Fruit fly (Drosophila melanogaster): Measurements from ENCODE around the gene CG1552.

The CG1552 gene

dm6 chrX:11081834-11082233, 28.5 kb upstream of the CG1552 start:
- TF ChIP-seq Eip78C (GFP tag): peak; percentile 41
- TF ChIP-seq CG9139 (GFP tag; optimal IDR thresholded peaks at IDR 0.05): no peak
- no peak for TF ChIP-seq CG3032 (tag; optimal IDR thresholded peaks at IDR 0.05)
- no peak for TF ChIP-seq Ets21C (GFP tag; optimal IDR thresholded peaks at IDR 0.05)

DNA sequence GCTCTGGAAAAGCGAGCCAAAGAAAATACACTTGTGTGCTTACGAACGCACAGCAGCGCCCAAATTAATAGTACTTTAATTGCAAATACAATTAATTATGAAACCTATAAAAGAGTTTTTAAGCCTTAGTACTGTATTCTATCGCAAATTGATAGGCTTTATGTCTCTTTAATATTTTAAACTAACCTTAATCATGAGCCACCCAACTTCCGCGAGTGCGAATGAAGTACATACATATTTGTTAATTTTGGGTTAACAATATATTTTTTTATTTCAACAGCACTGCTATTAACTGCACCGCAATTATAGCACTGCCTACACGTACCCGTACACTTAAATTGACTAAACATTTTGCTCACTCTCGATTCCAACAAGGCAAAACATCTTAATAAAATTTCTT, 27.9 kb upstream of the CG1552 start:
- TF ChIP-seq esn (GFP tag; optimal IDR thresholded peaks at IDR 0.05) (no peak), Met (GFP tag; optimal IDR thresholded peaks at IDR 0.05) (no peak), CG34406 (GFP tag; optimal IDR thresholded peaks at IDR 0.05) (peak; percentile 32), CG6808 (GFP tag; optimal IDR thresholded peaks at IDR 0.05) (peak; percentile 32), Smox (GFP tag; optimal IDR thresholded peaks at IDR 0.05) (peak; percentile 9), net (GFP tag; optimal IDR thresholded peaks at IDR 0.05) (peak; percentile 23), OdsH (GFP tag; optimal IDR thresholded peaks at IDR 0.05) (peak; percentile 64), Sox15 (GFP tag; optimal IDR thresholded peaks at IDR 0.05) (no peak), CG32006 (GFP tag; optimal IDR thresholded peaks at IDR 0.05) (peak; percentile 71), Eip75B (GFP tag; optimal IDR thresholded peaks at IDR 0.05) (peak; percentile 25), CG31627 (GFP tag; optimal IDR thresholded peaks at IDR 0.05) (peak; percentile 14), CG6792 (GFP tag; optimal IDR thresholded peaks at IDR 0.05) (peak; percentile 40), CG11762 (GFP tag; optimal IDR thresholded peaks at IDR 0.05; ENCODE audit: insufficient read depth) (peak; percentile 30), ss (GFP tag; optimal IDR thresholded peaks at IDR 0.05) (no peak), topi (GFP tag; optimal IDR thresholded peaks at IDR 0.05) (peak; percentile 30), fkh (GFP tag; optimal IDR thresholded peaks at IDR 0.05) (no peak), Ets96B (tag; optimal IDR thresholded peaks at IDR 0.05) (peak; percentile 34), CG7368 (GFP tag; optimal IDR thresholded peaks at IDR 0.05) (no peak), spab (GFP tag; optimal IDR thresholded peaks at IDR 0.05) (peak; percentile 39), CG4318 (GFP tag; optimal IDR thresholded peaks at IDR 0.05) (peak; percentile 32), CG9139 (GFP tag; optimal IDR thresholded peaks at IDR 0.05) (no peak), cyc (GFP tag; optimal IDR thresholded peaks at IDR 0.05) (peak; percentile 26), CG6163 (GFP tag; IDR thresholded peaks at IDR 0.05) (0 out of 3 replicates have a peak, but pooled peaks have one; percentile 48), acj6 (GFP tag; optimal IDR thresholded peaks at IDR 0.05) (no peak), CG11902 (GFP tag; optimal IDR thresholded peaks at IDR 0.05) (no peak), CG11294 (GFP tag; IDR thresholded peaks at IDR 0.05) (peak; percentile 41; the same call in 1 of the 2 replicates), Eip78C (GFP tag) (peak; percentile 80), eg (GFP tag; IDR thresholded peaks at IDR 0.05) (peak; percentile 79), dsx (GFP tag; optimal IDR thresholded peaks at IDR 0.05; ENCODE audit: poor library complexity, severe bottlenecking) (no peak), CG8319 (GFP tag; optimal IDR thresholded peaks at IDR 0.05) (no peak), Sox102F (GFP tag; optimal IDR thresholded peaks at IDR 0.05) (peak; percentile 9), svp (GFP tag) (peak; percentile 51), salr (GFP tag; optimal IDR thresholded peaks at IDR 0.05) (peak; percentile 16 to 22), fd59A (GFP tag; optimal IDR thresholded peaks at IDR 0.05) (peak; percentile 41), Gug (GFP tag; IDR thresholded peaks at IDR 0.05) (peak; percentile 54), Lpt (GFP tag; optimal IDR thresholded peaks at IDR 0.05) (peak; percentile 6), achi (GFP tag; optimal IDR thresholded peaks at IDR 0.05) (peak; percentile 49), CG15336 (GFP tag; IDR thresholded peaks at IDR 0.05) (peak; percentile 67), CG1621 (tag; optimal IDR thresholded peaks at IDR 0.05) (peak; percentile 13), fd85E (GFP tag; optimal IDR thresholded peaks at IDR 0.05) (no peak), CG3919 (GFP tag; optimal IDR thresholded peaks at IDR 0.05) (peak; percentile 33), Eip93F (GFP tag; optimal IDR thresholded peaks at IDR 0.05) (no peak), pdm3 (GFP tag; optimal IDR thresholded peaks at IDR 0.05) (peak; percentile 59), Hr39 (GFP tag; optimal IDR thresholded peaks at IDR 0.05) (peak; percentile 33), Blimp-1 (GFP tag; optimal IDR thresholded peaks at IDR 0.05) (no peak), CG10669 (GFP tag; optimal IDR thresholded peaks at IDR 0.05) (peak; percentile 60), Sox14 (GFP tag; optimal IDR thresholded peaks at IDR 0.05) (peak; percentile 34), Hr38 (GFP tag; optimal IDR thresholded peaks at IDR 0.05) (no peak)

Data from whole organism, prepupa.